Fruit fly (Drosophila melanogaster) whole organism, embryonic: ENCODE measurements around the gene CycG.
A peak's percentile ranks its signal among the peaks of the same experiment; 100 is the strongest.

Source experiments
- C15 ChIP-seq: fragments of 200-800 bp; sonication (Bioruptor generic); IDR thresholded peaks from 3 replicates; pipeline ENCODE4 v1.3.6; 2022; ENCODE audit warnings: missing biosample characterization, missing genetic modification characterization
- CG10366 ChIP-seq: fragments of 200-800 bp; sonication (Bioruptor generic); IDR thresholded peaks from 2 replicates; pipeline ENCODE4 v1.3.6; 2022; ENCODE audit warnings: missing biosample characterization, missing genetic modification characterization
- CG11093 ChIP-seq: fragments of 200-800 bp; sonication (Bioruptor generic); IDR thresholded peaks from 3 replicates; pipeline ENCODE4 v1.3.6; 2022; ENCODE audit warnings: missing biosample characterization, missing genetic modification characterization
- CG11398 ChIP-seq: fragments of 200-800 bp; sonication (Bioruptor generic); optimal IDR thresholded peaks from 2 replicates; lab custom pipeline; 2016; ENCODE audit warnings: missing biosample characterization, missing genetic modification characterization
- CG15073 ChIP-seq: fragments of 200-800 bp; sonication (Bioruptor generic); optimal IDR thresholded peaks from 2 replicates; lab custom pipeline; 2016; ENCODE audit warnings: missing biosample characterization, missing genetic modification characterization
- CG1602 ChIP-seq: fragments of 200-800 bp; sonication (Bioruptor generic); optimal IDR thresholded peaks from 3 replicates; lab custom pipeline; 2016; ENCODE audit warnings: missing biosample characterization, missing genetic modification characterization
- CG1603 ChIP-seq: fragments of 200-800 bp; sonication (Bioruptor generic); optimal IDR thresholded peaks from 2 replicates; lab custom pipeline; 2019; ENCODE audit warnings: missing biosample characterization, mild to moderate bottlenecking, missing genetic modification characterization, moderate library complexity
- CG16815 ChIP-seq: fragments of 200-800 bp; sonication (Bioruptor generic); optimal IDR thresholded peaks from 3 replicates; lab custom pipeline; 2017; ENCODE audit warnings: missing biosample characterization, mild to moderate bottlenecking, missing genetic modification characterization
- CG17829 ChIP-seq: fragments of 200-800 bp; optimal IDR thresholded peaks from 2 replicates; lab custom pipeline; 2019; ENCODE audit warnings: missing biosample characterization, mild to moderate bottlenecking, missing genetic modification characterization, moderate library complexity
- CG32772 ChIP-seq: fragments of 200-800 bp; sonication (Bioruptor generic); IDR thresholded peaks from 2 replicates; pipeline ENCODE4 v1.3.6; 2022; ENCODE audit warnings: missing biosample characterization, missing genetic modification characterization
- CG3281 ChIP-seq: fragments of 200-800 bp; sonication (Bioruptor generic); optimal IDR thresholded peaks from 3 replicates; lab custom pipeline; 2017; ENCODE audit warnings: missing biosample characterization, mild to moderate bottlenecking, missing genetic modification characterization
- CG4617 ChIP-seq: fragments of 200-800 bp; sonication (Bioruptor generic); optimal IDR thresholded peaks from 3 replicates; lab custom pipeline; 2016; ENCODE audit warnings: missing biosample characterization, missing genetic modification characterization, borderline replicate concordance
- CG9932 ChIP-seq: fragments of 200-800 bp; sonication (Bioruptor generic); IDR thresholded peaks from 2 replicates; pipeline ENCODE4 v1.3.6; 2022; ENCODE audit warnings: missing biosample characterization, missing genetic modification characterization
- CHES-1-like ChIP-seq: fragments of 200-800 bp; sonication (Bioruptor generic); optimal IDR thresholded peaks from 2 replicates; lab custom pipeline; 2016; ENCODE audit warnings: missing biosample characterization, missing genetic modification characterization
- D19A ChIP-seq: fragments of 200-800 bp; optimal IDR thresholded peaks from 3 replicates; lab custom pipeline; 2019; ENCODE audit warnings: missing biosample characterization, mild to moderate bottlenecking, missing genetic modification characterization, moderate library complexity
- Dip3 ChIP-seq: fragments of 200-800 bp; sonication (Bioruptor generic); optimal IDR thresholded peaks from 3 replicates; lab custom pipeline; 2016; ENCODE audit warnings: missing biosample characterization, missing genetic modification characterization
- Dp ChIP-seq: fragments of 200-800 bp; sonication (Bioruptor generic); optimal IDR thresholded peaks from 2 replicates; lab custom pipeline; 2018; ENCODE audit warnings: missing biosample characterization, mild to moderate bottlenecking, missing genetic modification characterization, moderate library complexity
- HmgZ ChIP-seq: fragments of 200-800 bp; sonication (Bioruptor generic); optimal IDR thresholded peaks from 2 replicates; lab custom pipeline; 2018; ENCODE audit warnings: missing biosample characterization, mild to moderate bottlenecking, missing genetic modification characterization
- Hmr ChIP-seq: fragments of 200-800 bp; sonication (Bioruptor generic); optimal IDR thresholded peaks from 3 replicates; lab custom pipeline; 2017; ENCODE audit warnings: mild to moderate bottlenecking, missing biosample characterization, missing genetic modification reagents, missing genetic modification characterization
- Hmx ChIP-seq: fragments of 200-800 bp; sonication (Bioruptor generic); optimal IDR thresholded peaks from 2 replicates; lab custom pipeline; 2016; ENCODE audit warnings: missing biosample characterization, missing genetic modification characterization
- Oaz ChIP-seq: fragments of 200-800 bp; sonication (Bioruptor generic); IDR thresholded peaks from 2 replicates; pipeline ENCODE4 v1.3.6; 2022; ENCODE audit warnings: missing biosample characterization, missing genetic modification characterization
- Side ChIP-seq: fragments of 200-800 bp; sonication (Bioruptor generic); optimal IDR thresholded peaks from 2 replicates; lab custom pipeline; 2016; ENCODE audit warnings: missing biosample characterization, missing genetic modification characterization
- Sry-β ChIP-seq: fragments of 200-800 bp; sonication (Bioruptor generic); optimal IDR thresholded peaks from 2 replicates; lab custom pipeline; 2018; ENCODE audit warnings: missing biosample characterization, mild to moderate bottlenecking, missing genetic modification characterization, moderate library complexity
- Xbp1 ChIP-seq: fragments of 200-800 bp; sonication (Bioruptor generic); optimal IDR thresholded peaks from 3 replicates; lab custom pipeline; 2016; ENCODE audit warnings: missing biosample characterization, mild to moderate bottlenecking, missing genetic modification characterization
- chm ChIP-seq: fragments of 200-800 bp; sonication (Bioruptor generic); IDR thresholded peaks from 2 replicates; pipeline ENCODE4 v1.3.6; 2022; ENCODE audit warnings: missing biosample characterization, missing genetic modification characterization
- crc ChIP-seq: fragments of 200-800 bp; sonication (Bioruptor generic); optimal IDR thresholded peaks from 2 replicates; lab custom pipeline; 2016; ENCODE audit warnings: missing biosample characterization, missing genetic modification characterization
- cwo ChIP-seq: fragments of 200-800 bp; sonication (Bioruptor generic); optimal IDR thresholded peaks from 3 replicates; lab custom pipeline; 2017; ENCODE audit warnings: missing biosample characterization, missing genetic modification characterization, mild to moderate bottlenecking, moderate library complexity, missing genetic modification reagents
- dan ChIP-seq: fragments of 200-800 bp; sonication (Bioruptor generic); IDR thresholded peaks from 2 replicates; pipeline ENCODE4 v1.3.6; 2022; ENCODE audit warnings: missing biosample characterization, missing genetic modification characterization
- dmrt99B ChIP-seq: fragments of 200-800 bp; sonication (Bioruptor generic); optimal IDR thresholded peaks from 2 replicates; lab custom pipeline; 2018; ENCODE audit warnings: missing biosample characterization, mild to moderate bottlenecking, missing genetic modification characterization, moderate library complexity
- fd96Cb ChIP-seq: fragments of 200-800 bp; sonication (Bioruptor generic); optimal IDR thresholded peaks from 2 replicates; lab custom pipeline; 2018; ENCODE audit warnings: missing biosample characterization, mild to moderate bottlenecking, missing genetic modification characterization, moderate library complexity
- gro ChIP-seq: fragments of 200-800 bp; sonication (Bioruptor generic); optimal IDR thresholded peaks from 2 replicates; lab custom pipeline; 2016; ENCODE audit warnings: missing biosample characterization, missing genetic modification characterization
- ken ChIP-seq: fragments of 200-800 bp; sonication (Bioruptor generic); IDR thresholded peaks from 3 replicates; pipeline ENCODE4 v1.3.6; 2022; ENCODE audit warnings: missing biosample characterization, missing genetic modification characterization
- klu ChIP-seq: fragments of 200-800 bp; sonication (Bioruptor generic); IDR thresholded peaks from 2 replicates; pipeline ENCODE4 v1.3.6; 2022; ENCODE audit warnings: missing biosample characterization, missing genetic modification characterization
- nau ChIP-seq: fragments of 200-800 bp; sonication (Bioruptor generic); optimal IDR thresholded peaks from 3 replicates; lab custom pipeline; 2017; ENCODE audit warnings: missing biosample characterization, mild to moderate bottlenecking, missing genetic modification characterization, missing genetic modification reagents
- otp ChIP-seq: fragments of 200-800 bp; sonication (Bioruptor generic); IDR thresholded peaks from 3 replicates; pipeline ENCODE4, ENCODE4 v1.3.6; 2022; ENCODE audit warnings: missing biosample characterization, missing genetic modification characterization
- pum ChIP-seq: fragments of 200-800 bp; sonication (Bioruptor generic); optimal IDR thresholded peaks from 2 replicates; lab custom pipeline; 2016; ENCODE audit warnings: missing biosample characterization, missing genetic modification characterization
- schlank ChIP-seq: fragments of 200-800 bp; sonication (Bioruptor generic); optimal IDR thresholded peaks from 2 replicates; lab custom pipeline; 2018; ENCODE audit warnings: missing biosample characterization, mild to moderate bottlenecking, missing genetic modification characterization
- scrt ChIP-seq: fragments of 200-800 bp; sonication (Bioruptor generic); optimal IDR thresholded peaks from 2 replicates; lab custom pipeline; 2018; ENCODE audit warnings: missing biosample characterization, mild to moderate bottlenecking, missing genetic modification characterization, moderate library complexity
- sd ChIP-seq: fragments of 200-800 bp; sonication (Bioruptor generic); optimal IDR thresholded peaks from 3 replicates; lab custom pipeline; 2018; ENCODE audit warnings: missing biosample characterization, mild to moderate bottlenecking, missing genetic modification characterization, moderate library complexity
- sna ChIP-seq: fragments of 200-800 bp; sonication (Bioruptor generic); IDR thresholded peaks from 2 replicates; pipeline ENCODE4 v1.3.6; 2022; ENCODE audit warnings: missing biosample characterization, missing genetic modification characterization; ENCODE audit not compliant: partially characterized antibody
- sug ChIP-seq: fragments of 200-800 bp; optimal IDR thresholded peaks from 2 replicates; lab custom pipeline; 2019; ENCODE audit warnings: missing biosample characterization, mild to moderate bottlenecking, missing genetic modification characterization, moderate library complexity
- wor ChIP-seq: fragments of 200-800 bp; sonication (Bioruptor generic); IDR thresholded peaks from 2 replicates; pipeline ENCODE4 v1.3.6; 2022; ENCODE audit warnings: missing biosample characterization, missing genetic modification characterization
- zf30C ChIP-seq: fragments of 200-800 bp; sonication (Bioruptor generic); optimal IDR thresholded peaks from 3 replicates; lab custom pipeline; 2018; ENCODE audit warnings: missing biosample characterization, mild to moderate bottlenecking, missing genetic modification characterization

Gene CycG

dm6 chr3R:31610639-31611594 is 1.5 kb downstream of the CycG start, which contains the start of gene Med (continued):
- TF ChIP-seq CG32772 (no peak), CG10366 (no peak), ken (no peak), Dp (GFP tag; lab: Kevin White, UChicago) (peak; percentile 55), pum (GFP tag; lab: Kevin White, UChicago) (no peak), fd96Cb (no peak), CHES-1-like (GFP tag; lab: Kevin White, UChicago) (peak; percentile 63), Sry-β (GFP tag; lab: Kevin White, UChicago) (no peak), zf30C (GFP tag; lab: Kevin White, UChicago) (no peak), CG3281 (GFP tag; lab: Kevin White, UChicago) (no peak), sd (tag; lab: Kevin White, UChicago) (peak; percentile 20), wor (GFP tag; lab: Robert Waterston, UW) (no peak), dmrt99B (tag; lab: Kevin White, UChicago) (no peak), Dip3 (GFP tag; lab: Kevin White, UChicago) (no peak), otp (GFP tag; lab: Robert Waterston, UW) (no peak), CG1603 (tag; lab: Kevin White, UChicago) (peak; percentile 67), scrt (GFP tag; lab: Kevin White, UChicago) (peak; percentile 62), chm (GFP tag; lab: Robert Waterston, UW) (no peak), CG1602 (GFP tag; lab: Kevin White, UChicago) (no peak), CG9932 (no peak), crc (no peak), sna (no peak), CG11093 (no peak), C15 (GFP tag; lab: Robert Waterston, UW) (no peak), Hmr (GFP tag; lab: Kevin White, UChicago) (no peak), CG4617 (peak; percentile 99), cwo (GFP tag; lab: Kevin White, UChicago) (no peak), D19A (tag; lab: Kevin White, UChicago) (no peak), HmgZ (tag; lab: Kevin White, UChicago) (peak; percentile 39), Oaz (no peak), klu (GFP tag; lab: Robert Waterston, UW) (no peak), CG11398 (GFP tag; lab: Kevin White, UChicago) (no peak), schlank (tag; lab: Kevin White, UChicago) (no peak), Side (GFP tag; lab: Kevin White, UChicago) (no peak), Xbp1 (no peak), nau (GFP tag; lab: Kevin White, UChicago) (no peak), CG17829 (peak; percentile 31), dan (no peak), CG15073 (GFP tag; lab: Kevin White, UChicago) (no peak), gro (GFP tag; lab: Kevin White, UChicago) (peak; percentile 31), CG16815 (GFP tag; lab: Kevin White, UChicago) (no peak), Hmx (no peak), sug (tag; lab: Kevin White, UChicago) (peak; percentile 21)
